Worm (Caenorhabditis elegans) whole organism, L4/young adult: Measurements from ENCODE around the gene R07B1.11.

Source experiments
- W03F9.2 ChIP-seq: fragments of 150-350 bp; optimal IDR thresholded peaks from 2 replicates; lab custom pipeline; 2014; ENCODE audit warnings: missing biosample characterization, missing genetic modification characterization
- dao-5 ChIP-seq: sonication (generic microtip); optimal IDR thresholded peaks from 2 replicates; lab custom pipeline; 2016; ENCODE audit warnings: missing genotype, missing genetic modification characterization, moderate library complexity, missing compliant biosample characterization
- him-1 ChIP-seq: sonication (generic microtip); optimal IDR thresholded peaks from 2 replicates; lab custom pipeline; 2016; ENCODE audit warnings: missing genotype, missing genetic modification reagents, missing genetic modification characterization, missing compliant biosample characterization

ce11 chrX:9831215-9831614 lies 25.5 kb upstream of the R07B1.11 start, which contains the start of gene rrc-1:
- TF ChIP-seq dao-5 (tag; lab: Kevin White, UChicago) (no peak), him-1 (tag; lab: Kevin White, UChicago) (no peak), W03F9.2 (tag; lab: Kevin White, UChicago) (no peak)
